Fruit fly (Drosophila melanogaster): ENCODE measurements around the gene Rad9.

DNA sequence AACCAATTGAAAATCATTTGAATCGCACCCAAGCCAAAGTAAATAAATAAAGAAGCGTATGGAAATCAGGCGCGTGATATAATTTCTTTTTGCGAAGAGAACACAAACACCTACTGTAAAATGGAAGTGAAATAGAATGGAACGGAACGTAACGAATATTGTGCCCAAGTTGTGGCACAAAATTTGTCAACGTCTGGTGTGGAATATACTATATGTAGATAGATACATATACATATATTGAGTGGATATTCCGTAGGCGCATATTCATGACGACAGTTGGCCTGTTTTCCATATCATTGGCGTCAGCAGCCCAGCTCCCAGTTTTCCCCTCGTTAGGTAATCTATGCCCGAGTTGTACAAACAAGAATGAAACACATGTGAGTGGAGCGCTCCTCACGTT, 40.2 kb downstream of the Rad9 start:
- no peak for TF ChIP-seq CG8478 (optimal IDR thresholded peaks at IDR 0.05)
- no peak for TF ChIP-seq CTCF (optimal IDR thresholded peaks at IDR 0.05)

Measured in S2 (cell line).